Fruit fly (Drosophila melanogaster) whole organism, embryonic: Measurements from ENCODE around the gene CG14452.

ENCODE experiments used
- Atf6 ChIP-seq: fragments of 200-800 bp; sonication (Bioruptor generic); IDR thresholded peaks from 2 replicates; pipeline ENCODE4 v1.3.6; 2022; ENCODE audit warnings: missing biosample characterization, missing genetic modification characterization
- CG15696 ChIP-seq: fragments of 200-800 bp; sonication (Bioruptor generic); optimal IDR thresholded peaks from 2 replicates; lab custom pipeline; 2019; ENCODE audit warnings: missing biosample characterization, mild to moderate bottlenecking, missing genetic modification characterization, moderate library complexity
- CG16815 ChIP-seq: fragments of 200-800 bp; sonication (Bioruptor generic); optimal IDR thresholded peaks from 3 replicates; lab custom pipeline; 2017; ENCODE audit warnings: missing biosample characterization, mild to moderate bottlenecking, missing genetic modification characterization
- Lhr ChIP-seq: fragments of 200-800 bp; sonication (Bioruptor generic); optimal IDR thresholded peaks from 3 replicates; lab custom pipeline; 2017; ENCODE audit warnings: mild to moderate bottlenecking, missing biosample characterization, missing genetic modification reagents, missing genetic modification characterization
- Max ChIP-seq: fragments of 200-800 bp; sonication (Bioruptor generic); optimal IDR thresholded peaks from 2 replicates; lab custom pipeline; 2016; ENCODE audit warnings: missing biosample characterization, mild to moderate bottlenecking, missing genetic modification characterization
- gsb ChIP-seq: fragments of 200-800 bp; sonication (Bioruptor generic); IDR thresholded peaks from 2 replicates; pipeline ENCODE4 v1.3.6; 2022; ENCODE audit warnings: missing biosample characterization, missing genetic modification characterization
- ham ChIP-seq: fragments of 200-800 bp; sonication (Bioruptor generic); IDR thresholded peaks from 2 replicates; pipeline ENCODE4 v1.3.6; 2022; ENCODE audit warnings: missing biosample characterization, missing genetic modification characterization
- seq ChIP-seq: fragments of 200-800 bp; sonication (Bioruptor generic); IDR thresholded peaks from 2 replicates; pipeline ENCODE4 v1.3.6; 2022; ENCODE audit warnings: missing biosample characterization, missing genetic modification characterization
- tna ChIP-seq: fragments of 200-800 bp; sonication (Bioruptor generic); IDR thresholded peaks from 2 replicates; pipeline ENCODE4 v1.3.6; 2022; ENCODE audit warnings: missing biosample characterization, missing genetic modification characterization; ENCODE audit not compliant: partially characterized antibody
- zf30C ChIP-seq: fragments of 200-800 bp; sonication (Bioruptor generic); optimal IDR thresholded peaks from 3 replicates; lab custom pipeline; 2018; ENCODE audit warnings: missing biosample characterization, mild to moderate bottlenecking, missing genetic modification characterization

- TF ChIP-seq ham (GFP tag; lab: Robert Waterston, UW) (no peak), Atf6 (GFP tag; lab: Robert Waterston, UW) (no peak), zf30C (GFP tag; lab: Kevin White, UChicago) (no peak), tna (GFP tag; lab: Robert Waterston, UW) (no peak), Lhr (no peak), Max (GFP tag; lab: Kevin White, UChicago) (no peak), CG16815 (no peak), CG15696 (tag; lab: Kevin White, UChicago) (no peak), seq (GFP tag; lab: Robert Waterston, UW) (peak; percentile 59; the same call in 1 of the 2 replicates), gsb (GFP tag; lab: Robert Waterston, UW) (no peak)
Measured at dm6 chr3L:22724046-22724771, 28.5 kb downstream of the CG14452 start.
